Worm (Caenorhabditis elegans): ENCODE data around the gene C09B9.2.
A peak's percentile ranks its signal among the peaks of the same experiment; 100 is the strongest.

C09B9.2 gene

DNA sequence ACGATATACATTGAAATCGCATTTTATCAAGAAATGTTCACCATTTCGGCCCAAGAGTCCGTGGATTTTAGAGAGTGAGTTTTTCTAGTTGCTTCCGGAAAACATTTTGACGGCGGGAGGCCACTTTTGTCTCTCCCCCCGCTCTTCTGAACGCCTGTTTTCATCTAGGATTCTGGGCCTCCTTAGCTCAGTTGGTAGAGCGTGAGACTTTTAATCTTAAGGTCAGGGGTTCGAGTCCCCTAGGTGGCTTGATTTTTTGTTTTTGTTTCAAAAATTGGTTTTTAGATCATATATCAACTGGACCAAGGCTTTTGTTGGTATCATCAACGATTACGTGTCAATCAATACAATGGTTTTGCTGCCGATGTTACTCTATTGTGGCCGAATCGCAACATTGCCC lies 9.7 kb downstream of the C09B9.2 start:
- peak; percentile 61 for TF ChIP-seq lin-1 (GFP tag; IDR thresholded peaks at IDR 0.05)
- peak; percentile 82 for TF ChIP-seq pha-4 (GFP tag; IDR thresholded peaks at IDR 0.05)
- TF ChIP-seq pha-4 (tag; optimal IDR thresholded peaks at IDR 0.05) = no peak
- TF ChIP-seq jun-1 (tag; optimal IDR thresholded peaks at IDR 0.05) = no peak
- TF ChIP-seq daf-19 (GFP tag; conservative IDR thresholded peaks at IDR 0.05) = 0 out of 2 replicates have a peak, but pooled peaks have one; percentile 63
- peak; percentile 77; the same call in 1 of the 2 replicates for TF ChIP-seq nhr-41 (GFP tag; IDR thresholded peaks at IDR 0.05)
- TF ChIP-seq nhr-10 (tag; optimal IDR thresholded peaks at IDR 0.05) = no peak
- peak; percentile 59; the same call in 1 of the 2 replicates for TF ChIP-seq madf-9 (GFP tag; conservative IDR thresholded peaks at IDR 0.05)
- no peak for TF ChIP-seq F37D6.2 (tag; optimal IDR thresholded peaks at IDR 0.05)
- no peak for TF ChIP-seq nhr-102 (tag; optimal IDR thresholded peaks at IDR 0.05)
- TF ChIP-seq madf-5 (GFP tag; IDR thresholded peaks at IDR 0.05) = peak; percentile 52 to 87; a peak in 1 of 4 replicates
- peak; percentile 32 for TF ChIP-seq T20F7.1 (GFP tag; optimal IDR thresholded peaks at IDR 0.05)
- TF ChIP-seq F44E2.7 (GFP tag; IDR thresholded peaks at IDR 0.05) = peak; percentile 79; the same call in 1 of the 2 replicates
- peak; percentile 84 for TF ChIP-seq F26F4.8 (GFP tag; conservative IDR thresholded peaks at IDR 0.05)
- TF ChIP-seq rbr-2 (tag; optimal IDR thresholded peaks at IDR 0.05) = peak; percentile 16
- TF ChIP-seq D1046.2 (GFP tag; IDR thresholded peaks at IDR 0.05) = peak; percentile 78; the same call in 1 of the 2 replicates
- TF ChIP-seq Y105C5A.15 (GFP tag; IDR thresholded peaks at IDR 0.05) = peak; percentile 58; the same call in 1 of the 2 replicates
- no peak for TF ChIP-seq lin-39 (tag; optimal IDR thresholded peaks at IDR 0.05)
- TF ChIP-seq tra-1 (GFP tag; IDR thresholded peaks at IDR 0.05) = peak; percentile 54; the same call in 1 of the 2 replicates
- peak; percentile 9 to 60 for TF ChIP-seq daf-16 (GFP tag; optimal IDR thresholded peaks at IDR 0.05)
- TF ChIP-seq daf-16 (tag; optimal IDR thresholded peaks at IDR 0.05) = no peak
- TF ChIP-seq vab-7 (GFP tag; IDR thresholded peaks at IDR 0.05) = peak; percentile 81
- no peak for TF ChIP-seq nhr-237 (tag; optimal IDR thresholded peaks at IDR 0.05)
- peak; percentile 21 for TF ChIP-seq hlh-30 (tag; optimal IDR thresholded peaks at IDR 0.05; ENCODE audit: insufficient read depth)
- no peak for TF ChIP-seq Y5F2A.4 (GFP tag; optimal IDR thresholded peaks at IDR 0.05)
- no peak for TF ChIP-seq ztf-7 (tag; optimal IDR thresholded peaks at IDR 0.05)
- peak; percentile 46; the same call in 1 of the 2 replicates for TF ChIP-seq saeg-2 (GFP tag; IDR thresholded peaks at IDR 0.05)
- peak; percentile 76 for TF ChIP-seq Y48G9A.11 (GFP tag; IDR thresholded peaks at IDR 0.05)
- TF ChIP-seq ctbp-1 (GFP tag; IDR thresholded peaks at IDR 0.05) = peak; percentile 80
- TF ChIP-seq attf-4 (tag; optimal IDR thresholded peaks at IDR 0.05) = no peak
- peak; percentile 65 for TF ChIP-seq T26A8.4 (GFP tag; IDR thresholded peaks at IDR 0.05)
- TF ChIP-seq nhr-6 (tag; optimal IDR thresholded peaks at IDR 0.05) = no peak
- peak; percentile 11 for TF ChIP-seq gei-8 (GFP tag; optimal IDR thresholded peaks at IDR 0.05)
- no peak for TF ChIP-seq aly-2 (tag; optimal IDR thresholded peaks at IDR 0.05)
- TF ChIP-seq nhr-111 (GFP tag; optimal IDR thresholded peaks at IDR 0.05) = peak; percentile 30
- no peak for TF ChIP-seq ceh-28 (tag; optimal IDR thresholded peaks at IDR 0.05)
- TF ChIP-seq ceh-44 (GFP tag; IDR thresholded peaks at IDR 0.05) = peak; percentile 88
- peak; percentile 92 for TF ChIP-seq dmd-8 (GFP tag; IDR thresholded peaks at IDR 0.05)
- peak; percentile 80 for TF ChIP-seq arid-1 (GFP tag; conservative IDR thresholded peaks at IDR 0.05)
- TF ChIP-seq lir-3 (tag; optimal IDR thresholded peaks at IDR 0.05) = peak; percentile 6
- 0 out of 2 replicates have a peak, but pooled peaks have one; percentile 5 for TF ChIP-seq ZK337.2 (GFP tag; IDR thresholded peaks at IDR 0.05)
- TF ChIP-seq unc-39 (tag; optimal IDR thresholded peaks at IDR 0.05) = no peak
- peak; percentile 99 for TF ChIP-seq snpc-1.2 (GFP tag; IDR thresholded peaks at IDR 0.05)
- TF ChIP-seq zfp-3 (GFP tag; conservative IDR thresholded peaks at IDR 0.05) = peak; percentile 69; the same call in 1 of the 2 replicates
- peak; percentile 71 for TF ChIP-seq ceh-20 (GFP tag; IDR thresholded peaks at IDR 0.05)
- peak; percentile 62; the same call in 1 of the 2 replicates for TF ChIP-seq mdt-29 (GFP tag; IDR thresholded peaks at IDR 0.05)
- peak; percentile 32 for TF ChIP-seq F49E8.2 (tag; optimal IDR thresholded peaks at IDR 0.05; ENCODE audit: borderline replicate concordance)
- 0 out of 2 replicates have a peak, but pooled peaks have one; percentile 28 for TF ChIP-seq lin-29 (GFP tag; IDR thresholded peaks at IDR 0.05)
- no peak for TF ChIP-seq set-16 (GFP tag; IDR thresholded peaks at IDR 0.05)
- peak; percentile 55 for TF ChIP-seq unc-130 (GFP tag; optimal IDR thresholded peaks at IDR 0.05)
- peak; percentile 8 for TF ChIP-seq sdz-12 (GFP tag; optimal IDR thresholded peaks at IDR 0.05)
